Fruit fly (Drosophila melanogaster) whole organism, embryonic: ENCODE measurements around the gene Bicra.

Source experiments
- ATbp ChIP-seq: fragments of 200-800 bp; sonication (Bioruptor generic); optimal IDR thresholded peaks from 2 replicates; lab custom pipeline; 2017; ENCODE audit warnings: missing biosample characterization, mild to moderate bottlenecking, missing genetic modification characterization, missing genetic modification reagents
- Abd-B ChIP-seq: fragments of 200-800 bp; sonication (Bioruptor generic); optimal IDR thresholded peaks from 2 replicates; lab custom pipeline; 2018; ENCODE audit warnings: missing biosample characterization, mild to moderate bottlenecking, missing genetic modification characterization, moderate library complexity
- Aef1 ChIP-seq: fragments of 200-800 bp; sonication (Bioruptor generic); IDR thresholded peaks from 3 replicates; pipeline ENCODE4 v1.3.6; 2022; ENCODE audit warnings: missing biosample characterization, missing genetic modification characterization
- Blimp-1 ChIP-seq: fragments of 200-800 bp; sonication (Bioruptor generic); optimal IDR thresholded peaks from 3 replicates; lab custom pipeline; 2018; ENCODE audit warnings: missing biosample characterization, missing genetic modification characterization, mild to moderate bottlenecking, moderate library complexity, missing genetic modification reagents
- CG10366 ChIP-seq: fragments of 200-800 bp; sonication (Bioruptor generic); IDR thresholded peaks from 2 replicates; pipeline ENCODE4 v1.3.6; 2022; ENCODE audit warnings: missing biosample characterization, missing genetic modification characterization
- CG11696 ChIP-seq: fragments of 200-800 bp; sonication (Bioruptor generic); IDR thresholded peaks from 2 replicates; pipeline ENCODE4 v1.3.6; 2022; ENCODE audit warnings: missing biosample characterization, missing genetic modification characterization
- CG12155 ChIP-seq: fragments of 200-800 bp; sonication (Bioruptor generic); optimal IDR thresholded peaks from 3 replicates; lab custom pipeline; 2016; ENCODE audit warnings: missing biosample characterization, missing genetic modification characterization
- CG13296 ChIP-seq: fragments of 200-800 bp; sonication (Bioruptor generic); optimal IDR thresholded peaks from 3 replicates; lab custom pipeline; 2018; ENCODE audit warnings: missing biosample characterization, mild to moderate bottlenecking, missing genetic modification characterization
- CG17186 ChIP-seq: fragments of 200-800 bp; sonication (Bioruptor generic); optimal IDR thresholded peaks from 3 replicates; lab custom pipeline; 2017; ENCODE audit warnings: missing biosample characterization, missing genetic modification reagents, missing genetic modification characterization
- CG17328 ChIP-seq: fragments of 200-800 bp; sonication (Bioruptor generic); IDR thresholded peaks from 2 replicates; pipeline ENCODE4 v1.3.6; 2022; ENCODE audit warnings: missing biosample characterization, missing genetic modification characterization
- CG17385 ChIP-seq: fragments of 200-800 bp; sonication (Bioruptor generic); optimal IDR thresholded peaks from 3 replicates; lab custom pipeline; 2018; ENCODE audit warnings: missing biosample characterization, mild to moderate bottlenecking, missing genetic modification characterization
- CG17829 ChIP-seq: fragments of 200-800 bp; optimal IDR thresholded peaks from 2 replicates; lab custom pipeline; 2019; ENCODE audit warnings: missing biosample characterization, mild to moderate bottlenecking, missing genetic modification characterization, moderate library complexity
- CG2199 ChIP-seq: fragments of 200-800 bp; sonication (Bioruptor generic); IDR thresholded peaks from 3 replicates; pipeline ENCODE4 v1.3.6; 2022; ENCODE audit warnings: missing biosample characterization, missing genetic modification characterization
- CG2678 ChIP-seq: fragments of 200-800 bp; sonication (Bioruptor generic); optimal IDR thresholded peaks from 3 replicates; lab custom pipeline; 2019; ENCODE audit warnings: missing biosample characterization, mild to moderate bottlenecking, missing genetic modification characterization, moderate library complexity
- CG2889 ChIP-seq: fragments of 200-800 bp; sonication (Bioruptor generic); IDR thresholded peaks from 3 replicates; pipeline ENCODE4 v1.3.6; 2022; ENCODE audit warnings: missing biosample characterization, missing genetic modification characterization
- CG34376 ChIP-seq: fragments of 200-800 bp; sonication (Bioruptor generic); optimal IDR thresholded peaks from 2 replicates; lab custom pipeline; 2018; ENCODE audit warnings: missing biosample characterization, mild to moderate bottlenecking, missing genetic modification characterization
- CG3838 ChIP-seq: fragments of 200-800 bp; sonication (Bioruptor generic); optimal IDR thresholded peaks from 3 replicates; lab custom pipeline; 2016; ENCODE audit warnings: missing biosample characterization, missing genetic modification characterization
- CG3995 ChIP-seq: fragments of 200-800 bp; sonication (Bioruptor generic); optimal IDR thresholded peaks from 3 replicates; lab custom pipeline; 2016; ENCODE audit warnings: missing biosample characterization, missing genetic modification characterization
- CG4328 ChIP-seq: fragments of 200-800 bp; sonication (Bioruptor generic); optimal IDR thresholded peaks from 3 replicates; lab custom pipeline; 2017; ENCODE audit warnings: missing biosample characterization, missing genetic modification reagents, missing genetic modification characterization
- CG4424 ChIP-seq: fragments of 200-800 bp; sonication (Bioruptor generic); optimal IDR thresholded peaks from 3 replicates; lab custom pipeline; 2016; ENCODE audit warnings: missing biosample characterization, missing genetic modification characterization
- CG4617 ChIP-seq: fragments of 200-800 bp; sonication (Bioruptor generic); optimal IDR thresholded peaks from 3 replicates; lab custom pipeline; 2016; ENCODE audit warnings: missing biosample characterization, missing genetic modification characterization, borderline replicate concordance
- CG9437 ChIP-seq: fragments of 200-800 bp; sonication (Bioruptor generic); optimal IDR thresholded peaks from 2 replicates; lab custom pipeline; 2018; ENCODE audit warnings: missing biosample characterization, mild to moderate bottlenecking, missing genetic modification characterization
- CTCF ChIP-seq: fragments of 200-800 bp; sonication (Bioruptor generic); optimal IDR thresholded peaks from 2 replicates; lab custom pipeline; 2017; ENCODE audit warnings: missing biosample characterization, mild to moderate bottlenecking, missing genetic modification characterization, moderate library complexity
- Dp ChIP-seq: fragments of 200-800 bp; sonication (Bioruptor generic); optimal IDR thresholded peaks from 2 replicates; lab custom pipeline; 2018; ENCODE audit warnings: missing biosample characterization, mild to moderate bottlenecking, missing genetic modification characterization, moderate library complexity
- Fer1 ChIP-seq: fragments of 200-800 bp; sonication (Bioruptor generic); optimal IDR thresholded peaks from 2 replicates; lab custom pipeline; 2017; ENCODE audit warnings: missing biosample characterization, mild to moderate bottlenecking, missing genetic modification characterization
- Fer3 ChIP-seq: fragments of 200-800 bp; sonication (Bioruptor generic); optimal IDR thresholded peaks from 2 replicates; lab custom pipeline; 2018; ENCODE audit warnings: missing biosample characterization, mild to moderate bottlenecking, missing genetic modification characterization, moderate library complexity
- GATAe ChIP-seq: fragments of 200-800 bp; sonication (Bioruptor generic); conservative IDR thresholded peaks from 2 replicates; pipeline ENCODE4 v1.3.6; 2022; ENCODE audit warnings: missing biosample characterization, missing genetic modification characterization
- Hr51 ChIP-seq, 2 experiments: fragments of 200-800 bp; sonication (Bioruptor generic); optimal IDR thresholded peaks; 2 replicates in 1 of 2; 3 replicates in 1 of 2; lab custom pipeline; 2016 to 2018; ENCODE audit warnings: missing biosample characterization in 2 of 2, missing genetic modification characterization in 2 of 2, mild to moderate bottlenecking in 1 of 2, moderate library complexity in 1 of 2
- Lpt ChIP-seq: fragments of >200 bp; optimal IDR thresholded peaks from 2 replicates; lab custom pipeline; 2018; ENCODE audit warnings: missing biosample characterization, missing genetic modification characterization
- MBD-R2 ChIP-seq: fragments of 200-800 bp; sonication (Bioruptor generic); IDR thresholded peaks from 2 replicates; pipeline ENCODE4 v1.3.6; 2022; ENCODE audit warnings: missing biosample characterization, missing genetic modification characterization
- Max ChIP-seq: fragments of 200-800 bp; sonication (Bioruptor generic); optimal IDR thresholded peaks from 2 replicates; lab custom pipeline; 2016; ENCODE audit warnings: missing biosample characterization, mild to moderate bottlenecking, missing genetic modification characterization
- NFAT ChIP-seq: fragments of 200-800 bp; sonication (Bioruptor generic); IDR thresholded peaks from 2 replicates; pipeline ENCODE4 v1.3.6; 2022; ENCODE audit warnings: missing biosample characterization, missing genetic modification characterization
- Nf-YA ChIP-seq: fragments of 200-800 bp; sonication (Bioruptor generic); IDR thresholded peaks from 2 replicates; pipeline ENCODE4 v1.3.6; 2022; ENCODE audit warnings: missing biosample characterization, missing genetic modification characterization
- Oaz ChIP-seq: fragments of 200-800 bp; sonication (Bioruptor generic); IDR thresholded peaks from 2 replicates; pipeline ENCODE4 v1.3.6; 2022; ENCODE audit warnings: missing biosample characterization, missing genetic modification characterization
- bsh ChIP-seq, 2 experiments: fragments of 200-800 bp; sonication (Bioruptor generic); optimal IDR thresholded peaks; 2 replicates each; lab custom pipeline; 2017 to 2018; ENCODE audit warnings: mild to moderate bottlenecking in 2 of 2, missing biosample characterization in 2 of 2, missing genetic modification characterization in 2 of 2, moderate library complexity in 1 of 2
- cad ChIP-seq: fragments of >200 bp; optimal IDR thresholded peaks from 2 replicates; lab custom pipeline; 2017; ENCODE audit warnings: missing biosample characterization, missing genetic modification characterization
- corto ChIP-seq: fragments of 200-800 bp; sonication (Bioruptor generic); optimal IDR thresholded peaks from 2 replicates; lab custom pipeline; 2016; ENCODE audit warnings: missing biosample characterization, mild to moderate bottlenecking, missing genetic modification characterization, moderate library complexity
- fu2 ChIP-seq: fragments of 200-800 bp; sonication (Bioruptor generic); optimal IDR thresholded peaks from 2 replicates; lab custom pipeline; 2016; ENCODE audit warnings: missing biosample characterization, missing genetic modification characterization
- ham ChIP-seq: fragments of 200-800 bp; sonication (Bioruptor generic); IDR thresholded peaks from 2 replicates; pipeline ENCODE4 v1.3.6; 2022; ENCODE audit warnings: missing biosample characterization, missing genetic modification characterization
- lola ChIP-seq, 3 experiments: fragments of >200 bp in 2 of 3; fragments of 200-800 bp in 1 of 3; sonication (Bioruptor generic) in 1 of 3; optimal IDR thresholded peaks; 2 replicates each; lab custom pipeline; 2017 to 2019; ENCODE audit warnings: missing biosample characterization in 3 of 3, missing genetic modification characterization in 3 of 3, mild to moderate bottlenecking in 1 of 3, moderate library complexity in 1 of 3
- lov ChIP-seq, 2 experiments: fragments of 200-800 bp in 1 of 2; fragments of >200 bp in 1 of 2; sonication (Bioruptor generic) in 1 of 2; IDR thresholded peaks in 1 of 2; optimal IDR thresholded peaks in 1 of 2; 2 replicates in 1 of 2; 3 replicates in 1 of 2; pipeline versions ENCODE4 v1.3.6 to Lab custom; 2017 to 2022; ENCODE audit warnings: missing biosample characterization in 1 of 2, missing genetic modification characterization in 1 of 2
- luna ChIP-seq: fragments of 200-800 bp; sonication (Bioruptor generic); optimal IDR thresholded peaks from 2 replicates; lab custom pipeline; 2016; ENCODE audit warnings: missing biosample characterization, missing genetic modification characterization
- nerfin-1 ChIP-seq: fragments of 200-800 bp; sonication (Bioruptor generic); optimal IDR thresholded peaks from 3 replicates; lab custom pipeline; 2019; ENCODE audit warnings: missing biosample characterization, mild to moderate bottlenecking, missing genetic modification characterization, moderate library complexity
- pzg ChIP-seq: fragments of 200-800 bp; sonication (Bioruptor generic); optimal IDR thresholded peaks from 3 replicates; lab custom pipeline; 2018; ENCODE audit warnings: missing biosample characterization, mild to moderate bottlenecking, missing genetic modification characterization, moderate library complexity
- salm ChIP-seq: fragments of 200-800 bp; sonication (Bioruptor generic); optimal IDR thresholded peaks from 2 replicates; lab custom pipeline; 2018; ENCODE audit warnings: missing biosample characterization, mild to moderate bottlenecking, missing genetic modification characterization
- sens ChIP-seq: fragments of 200-800 bp; sonication (Bioruptor generic); peaks from one replicate; lab custom pipeline; 2016; ENCODE audit warnings: missing biosample characterization, missing genetic modification characterization
- stwl ChIP-seq: fragments of 200-800 bp; sonication (Bioruptor generic); optimal IDR thresholded peaks from 3 replicates; lab custom pipeline; 2018; ENCODE audit warnings: missing biosample characterization, mild to moderate bottlenecking, missing genetic modification characterization, moderate library complexity
- vfl ChIP-seq: fragments of 200-800 bp; sonication (Bioruptor generic); optimal IDR thresholded peaks from 2 replicates; lab custom pipeline; 2016; ENCODE audit warnings: missing biosample characterization, missing genetic modification characterization
- wdn ChIP-seq: fragments of 200-800 bp; sonication (Bioruptor generic); IDR thresholded peaks from 2 replicates; pipeline ENCODE4 v1.3.6; 2022; ENCODE audit warnings: missing biosample characterization, missing genetic modification characterization
- zfh2 ChIP-seq: fragments of 200-800 bp; sonication (Bioruptor generic); optimal IDR thresholded peaks from 2 replicates; lab custom pipeline; 2016; ENCODE audit warnings: missing biosample characterization, missing genetic modification characterization

Bicra gene

DNA sequence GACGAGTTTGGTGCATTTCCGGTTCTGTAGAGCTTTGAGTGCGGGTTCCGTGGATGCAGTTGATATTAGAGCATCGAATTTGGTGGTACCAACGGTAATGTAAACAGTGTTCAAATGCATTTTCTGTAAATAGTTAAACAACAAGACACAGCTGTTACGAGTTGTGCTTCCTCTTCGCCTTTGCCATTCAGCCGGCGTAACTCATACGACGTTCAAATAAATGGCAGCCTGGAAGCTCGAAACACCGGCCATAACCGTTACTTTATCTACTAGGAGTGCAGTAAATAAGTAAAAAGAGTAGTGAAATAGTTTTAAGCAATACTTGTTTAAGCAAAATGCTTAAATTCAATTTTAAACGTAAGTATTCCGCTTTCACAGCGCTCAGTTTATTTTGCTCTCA is 75.6 kb downstream of the Bicra start, which contains the start of the genes Alg13 and superdeath (continued):
- peak; percentile 10 for TF ChIP-seq Dp (GFP tag; lab: Kevin White, UChicago)
- TF ChIP-seq CG4328 (GFP tag; lab: Kevin White, UChicago): no peak
- peak; percentile 2 for TF ChIP-seq CTCF (GFP tag; lab: Kevin White, UChicago)
- TF ChIP-seq CG13296 (GFP tag; lab: Kevin White, UChicago): peak; percentile 23
- TF ChIP-seq CG10366 (GFP tag; lab: Robert Waterston, UW): no peak
- TF ChIP-seq CG17328 (GFP tag; lab: Robert Waterston, UW): no peak
- TF ChIP-seq CG9437 (GFP tag; lab: Kevin White, UChicago): peak; percentile 46
- no peak for TF ChIP-seq CG2678 (tag; lab: Kevin White, UChicago)
- no peak for TF ChIP-seq CG3838 (GFP tag; lab: Kevin White, UChicago)
- peak; percentile 62 for TF ChIP-seq pzg
- peak; percentile 20 for TF ChIP-seq CG4424 (GFP tag; lab: Kevin White, UChicago)
- TF ChIP-seq GATAe (GFP tag; lab: Robert Waterston, UW): no peak
- peak; percentile 28 for TF ChIP-seq stwl (tag; lab: Kevin White, UChicago)
- TF ChIP-seq CG17186 (GFP tag; lab: Kevin White, UChicago): peak; percentile 49
- 0 out of 3 replicates have a peak, but pooled peaks have one; percentile 8 for TF ChIP-seq CG2199 (GFP tag; lab: Robert Waterston, UW)
- TF ChIP-seq Lpt (GFP tag; lab: Kevin White, UChicago): no peak
- no peak for TF ChIP-seq fu2 (GFP tag; lab: Kevin White, UChicago)
- TF ChIP-seq NFAT (GFP tag; lab: Robert Waterston, UW): no peak
- TF ChIP-seq sens (GFP tag; lab: Kevin White, UChicago): peak; percentile 39
- TF ChIP-seq ham (GFP tag; lab: Robert Waterston, UW): no peak
- TF ChIP-seq ATbp (GFP tag; lab: Kevin White, UChicago): peak; percentile 49
- peak; percentile 12 for TF ChIP-seq nerfin-1
- TF ChIP-seq CG34376: peak; percentile 1
- TF ChIP-seq CG11696 (GFP tag; lab: Robert Waterston, UW): no peak
- no peak for TF ChIP-seq CG12155 (GFP tag; lab: Kevin White, UChicago)
- TF ChIP-seq CG17385: peak; percentile 95
- no peak for TF ChIP-seq corto (GFP tag; lab: Kevin White, UChicago)
- no peak for TF ChIP-seq lola (GFP tag; optimal IDR thresholded peaks at IDR 0.05; lab: Kevin White, UChicago)
- peak in 1 of 2 experiments; percentile 14 for TF ChIP-seq bsh (GFP tag; optimal IDR thresholded peaks at IDR 0.05; lab: Kevin White, UChicago)
- peak; percentile 87 for TF ChIP-seq CG3995 (GFP tag; lab: Kevin White, UChicago)
- peak; percentile 82 for TF ChIP-seq MBD-R2 (GFP tag; lab: Robert Waterston, UW)
- no peak for TF ChIP-seq salm (tag; lab: Kevin White, UChicago)

- TF ChIP-seq vfl: no peak
- no peak for TF ChIP-seq Hr51 (GFP tag; optimal IDR thresholded peaks at IDR 0.05; lab: Kevin White, UChicago)
- TF ChIP-seq Abd-B (GFP tag; lab: Kevin White, UChicago): no peak
- TF ChIP-seq zfh2 (GFP tag; lab: Kevin White, UChicago): no peak
- TF ChIP-seq Nf-YA (GFP tag; lab: Robert Waterston, UW): no peak
- no peak for TF ChIP-seq Aef1 (GFP tag; lab: Robert Waterston, UW)
- TF ChIP-seq CG17829 (tag; lab: Kevin White, UChicago): peak; percentile 8
- TF ChIP-seq luna (GFP tag; lab: Kevin White, UChicago): no peak
- TF ChIP-seq CG2889 (GFP tag; lab: Robert Waterston, UW): no peak
- no peak for TF ChIP-seq CG2199 (GFP tag; lab: Robert Waterston, UW)
- TF ChIP-seq Fer1 (GFP tag; lab: Kevin White, UChicago): no peak
- no peak for TF ChIP-seq Oaz
- 0 out of 2 replicates have a peak, but pooled peaks have one; percentile 33 for TF ChIP-seq wdn (GFP tag; lab: Robert Waterston, UW)
- no peak for TF ChIP-seq CG4617 (GFP tag; lab: Kevin White, UChicago)
- no peak for TF ChIP-seq cad
- TF ChIP-seq Fer3 (tag; lab: Kevin White, UChicago): no peak
- TF ChIP-seq Max (GFP tag; lab: Kevin White, UChicago): no peak
- TF ChIP-seq lov (optimal IDR thresholded peaks at IDR 0.05; lab: Kevin White, UChicago): no peak
- 0 out of 3 replicates have a peak, but pooled peaks have one; percentile 13 for TF ChIP-seq lov (GFP tag; IDR thresholded peaks at IDR 0.05; lab: Robert Waterston, UW)
- TF ChIP-seq Blimp-1 (GFP tag; lab: Kevin White, UChicago): no peak
These were observed 76.2 kb downstream of the Bicra start for dm6 chr3R:29138961-29139527.
